Worm (Caenorhabditis elegans) whole organism, mixed stage, embryonic: Measurements from ENCODE around the gene C06C3.4.

Source experiments
- elt-3 ChIP-seq: fragments of 150-350 bp; optimal IDR thresholded peaks from 2 replicates; lab custom pipeline; 2014; ENCODE audit warnings: missing biosample characterization, missing genetic modification characterization
- nhr-12 ChIP-seq: fragments of 150-350 bp; optimal IDR thresholded peaks from 2 replicates; lab custom pipeline; 2014; ENCODE audit warnings: missing biosample characterization, missing genetic modification characterization

ce11 chrII:9372393-9372792 is 698 bp upstream of the C06C3.4 start, which contains the start of gene C06C3.3:
- TF ChIP-seq nhr-12 (tag; lab: Kevin White, UChicago) (no peak), elt-3 (tag; lab: Kevin White, UChicago) (no peak)
